Fruit fly (Drosophila melanogaster): ENCODE data around the gene Oatp33Ea.

The Oatp33Ea gene

dm6 chr2L:12424555-12424954, 21.2 kb downstream of the Oatp33Ea start, which contains the start of gene Fam92 (continued):
- no peak for TF ChIP-seq sim (GFP tag; IDR thresholded peaks at IDR 0.05)
- TF ChIP-seq CG31365 (tag; optimal IDR thresholded peaks at IDR 0.05), result peak; percentile 48
- TF ChIP-seq CG3838 (GFP tag; optimal IDR thresholded peaks at IDR 0.05), result no peak
- TF ChIP-seq CG2202 (tag; optimal IDR thresholded peaks at IDR 0.05), result no peak
- TF ChIP-seq CG8359 (GFP tag; optimal IDR thresholded peaks at IDR 0.05; ENCODE audit: borderline replicate concordance), result no peak
- TF ChIP-seq CG32767 (GFP tag; IDR thresholded peaks at IDR 0.05), result no peak
- no peak for TF ChIP-seq CG30431 (GFP tag; optimal IDR thresholded peaks at IDR 0.05)
- TF ChIP-seq CG1792 (GFP tag; optimal IDR thresholded peaks at IDR 0.05), result no peak
- TF ChIP-seq Oli (tag; optimal IDR thresholded peaks at IDR 0.05), result peak; percentile 24
- TF ChIP-seq CG3847 (GFP tag; IDR thresholded peaks at IDR 0.05), result peak; percentile 21; the same call in 1 of the 2 replicates
- TF ChIP-seq CG12155 (GFP tag; optimal IDR thresholded peaks at IDR 0.05), result no peak
- TF ChIP-seq p53 (GFP tag; optimal IDR thresholded peaks at IDR 0.05), result no peak
- peak; percentile 37 for TF ChIP-seq Dp (GFP tag; optimal IDR thresholded peaks at IDR 0.05)
- peak; percentile 54 for TF ChIP-seq nau (GFP tag; optimal IDR thresholded peaks at IDR 0.05)
- TF ChIP-seq B-H1 (GFP tag; IDR thresholded peaks at IDR 0.05), result no peak
- TF ChIP-seq CrebB (tag; optimal IDR thresholded peaks at IDR 0.05), result no peak
- no peak for TF ChIP-seq psq (GFP tag; optimal IDR thresholded peaks at IDR 0.05)
- TF ChIP-seq BEAF-32 (GFP tag; optimal IDR thresholded peaks at IDR 0.05), result peak; percentile 12
- peak; percentile 57 for TF ChIP-seq Fer1 (GFP tag; optimal IDR thresholded peaks at IDR 0.05)
- no peak for TF ChIP-seq Atf3 (GFP tag; optimal IDR thresholded peaks at IDR 0.05)
- TF ChIP-seq CG5245 (GFP tag; optimal IDR thresholded peaks at IDR 0.05), result peak; percentile 62
- TF ChIP-seq vnd (GFP tag; IDR thresholded peaks at IDR 0.05; ENCODE audit: partially characterized antibody), result no peak
- TF ChIP-seq CG3726 (GFP tag; IDR thresholded peaks at IDR 0.05), result no peak
- no peak for TF ChIP-seq ash1 (GFP tag; optimal IDR thresholded peaks at IDR 0.05)
- no peak for TF ChIP-seq Hr39 (optimal IDR thresholded peaks at IDR 0.05)
- peak; percentile 21 for TF ChIP-seq Hmx (GFP tag; optimal IDR thresholded peaks at IDR 0.05)
- TF ChIP-seq onecut (GFP tag; IDR thresholded peaks at IDR 0.05), result peak; percentile 56
- no peak for TF ChIP-seq kah (GFP tag; optimal IDR thresholded peaks at IDR 0.05)
- TF ChIP-seq phol (tag; optimal IDR thresholded peaks at IDR 0.05), result peak; percentile 13
- peak; percentile 25; the same call in 1 of the 2 replicates for TF ChIP-seq E2f1 (GFP tag; IDR thresholded peaks at IDR 0.05)
- no peak for TF ChIP-seq oc (tag; optimal IDR thresholded peaks at IDR 0.05)
- peak; percentile 24; the same call in 1 of the 2 replicates for TF ChIP-seq CG1024 (GFP tag; IDR thresholded peaks at IDR 0.05)
- TF ChIP-seq lab (GFP tag; optimal IDR thresholded peaks at IDR 0.05), result peak; percentile 56
- TF ChIP-seq CG4360 (GFP tag; IDR thresholded peaks at IDR 0.05), result no peak
- TF ChIP-seq pnt (GFP tag; optimal IDR thresholded peaks at IDR 0.05), result peak; percentile 40
- no peak for TF ChIP-seq cg (GFP tag; optimal IDR thresholded peaks at IDR 0.05)
- peak; percentile 38 for TF ChIP-seq BtbVII (GFP tag; optimal IDR thresholded peaks at IDR 0.05)
- no peak for TF ChIP-seq CkIIα-i1 (GFP tag; IDR thresholded peaks at IDR 0.05)
- TF ChIP-seq CG2875 (GFP tag; optimal IDR thresholded peaks at IDR 0.05), result peak; percentile 31
- peak; percentile 39 for TF ChIP-seq en (GFP tag; optimal IDR thresholded peaks at IDR 0.05)
- TF ChIP-seq ato (GFP tag; IDR thresholded peaks at IDR 0.05; ENCODE audit: partially characterized antibody), result no peak
- TF ChIP-seq toy (GFP tag; IDR thresholded peaks at IDR 0.05), result no peak
- no peak for TF ChIP-seq fd102C (GFP tag; optimal IDR thresholded peaks at IDR 0.05)
- TF ChIP-seq CG17361 (GFP tag; IDR thresholded peaks at IDR 0.05), result peak; percentile 49; the same call in 1 of the 3 replicates
- TF ChIP-seq Dip2 (GFP tag; IDR thresholded peaks at IDR 0.05), result no peak
- TF ChIP-seq bowl (GFP tag; IDR thresholded peaks at IDR 0.05), result no peak
- TF ChIP-seq chm (GFP tag; IDR thresholded peaks at IDR 0.05), result peak; percentile 29; the same call in 1 of the 2 replicates
- TF ChIP-seq scrt (GFP tag; optimal IDR thresholded peaks at IDR 0.05), result no peak
- no peak for TF ChIP-seq her (GFP tag; optimal IDR thresholded peaks at IDR 0.05)
- TF ChIP-seq CG1603 (tag; optimal IDR thresholded peaks at IDR 0.05), result peak; percentile 70
- no peak for TF ChIP-seq CG8478 (optimal IDR thresholded peaks at IDR 0.05)
- TF ChIP-seq Bdp1 (GFP tag; optimal IDR thresholded peaks at IDR 0.05), result no peak
